Worm (Caenorhabditis elegans): ENCODE measurements around the gene sre-32.
"Not testable (repeated sequence)": the region's sequence is repeated elsewhere in the genome, so short reads cannot be mapped to it uniquely, and the experiment has no call there.

sre-32 gene

DNA sequence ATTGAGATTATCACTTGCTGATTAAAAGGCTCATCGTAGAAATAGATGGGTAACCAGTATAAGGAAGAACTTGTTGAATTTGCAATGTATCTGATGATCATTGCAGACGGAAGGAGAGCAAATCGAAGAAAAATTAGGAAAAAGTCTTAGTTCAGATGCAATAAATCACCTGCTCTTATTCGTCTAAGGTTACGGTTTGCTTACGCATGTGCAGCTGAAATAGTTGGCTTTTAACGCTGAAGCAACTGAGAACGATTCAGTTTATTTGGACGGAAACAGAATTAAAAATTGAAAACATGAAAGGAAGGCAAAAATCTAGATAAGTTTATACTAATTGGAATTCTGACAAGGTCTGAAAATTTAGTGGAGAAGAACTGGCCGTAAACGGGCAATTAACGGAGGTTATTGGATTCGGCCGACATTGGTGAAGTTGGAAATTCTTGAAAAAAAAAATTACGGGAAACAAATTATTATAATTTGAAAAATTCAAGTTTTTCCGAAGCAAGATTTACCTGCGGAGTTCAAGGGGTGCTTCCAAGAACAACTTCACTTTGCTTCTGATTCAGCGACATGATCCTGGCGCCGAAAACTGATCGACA, 3.7 kb downstream of the sre-32 start, which contains the start of the genes sre-35 and sre-33:
Gene sre-35, minus strand, starts transcription at position 101 of the 599 bp plus-strand sequence.
Gene sre-33, plus strand, starts transcription at position 549 of the 599 bp plus-strand sequence.
- no peak for TF ChIP-seq lin-13 (GFP tag; optimal IDR thresholded peaks at IDR 0.05)
- no peak for TF ChIP-seq nhr-85 (tag)
- no peak for TF ChIP-seq irx-1 (tag; optimal IDR thresholded peaks at IDR 0.05)
- TF ChIP-seq ces-1 (GFP tag; optimal IDR thresholded peaks at IDR 0.05) = no peak

DNA sequence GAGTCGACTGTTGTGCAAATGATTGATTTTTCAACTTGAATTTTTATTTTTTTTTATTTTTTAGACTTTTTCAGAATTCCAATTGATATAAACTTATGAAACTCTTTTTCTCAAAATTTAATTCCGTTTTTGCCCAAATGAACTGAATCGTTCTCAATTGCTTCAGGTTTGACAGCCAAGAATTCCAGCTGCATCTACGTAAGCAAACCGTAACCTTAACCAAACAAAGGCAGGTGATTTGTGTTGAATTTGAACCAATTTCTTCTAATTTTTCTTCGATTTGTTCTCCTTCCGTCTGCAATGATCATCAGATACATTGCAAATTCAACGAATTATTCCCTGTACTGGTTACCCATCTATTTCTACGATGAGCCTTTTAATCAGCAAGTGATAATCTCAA, 6.7 kb downstream of the sre-32 start, which contains the start of gene sre-34:
Gene sre-34, plus strand, starts transcription at position 301 of the 400 bp plus-strand sequence.
- TF ChIP-seq aly-2 (tag; optimal IDR thresholded peaks at IDR 0.05) (no peak), swsn-7 (tag; optimal IDR thresholded peaks at IDR 0.05) (no peak), nhr-77 (tag; optimal IDR thresholded peaks at IDR 0.05) (no peak), ceh-82 (tag; optimal IDR thresholded peaks at IDR 0.05) (no peak), nhr-71 (tag; optimal IDR thresholded peaks at IDR 0.05) (no peak), zag-1 (tag; optimal IDR thresholded peaks at IDR 0.05) (no peak), grh-1 (GFP tag; IDR thresholded peaks at IDR 0.05) (no peak), pag-3 (tag; optimal IDR thresholded peaks at IDR 0.05; ENCODE audit: borderline replicate concordance, insufficient read depth) (no peak), ceh-88 (GFP tag; IDR thresholded peaks at IDR 0.05) (no peak), rnt-1 (tag; optimal IDR thresholded peaks at IDR 0.05) (no peak), elt-3 (tag; optimal IDR thresholded peaks at IDR 0.05) (no peak)

DNA sequence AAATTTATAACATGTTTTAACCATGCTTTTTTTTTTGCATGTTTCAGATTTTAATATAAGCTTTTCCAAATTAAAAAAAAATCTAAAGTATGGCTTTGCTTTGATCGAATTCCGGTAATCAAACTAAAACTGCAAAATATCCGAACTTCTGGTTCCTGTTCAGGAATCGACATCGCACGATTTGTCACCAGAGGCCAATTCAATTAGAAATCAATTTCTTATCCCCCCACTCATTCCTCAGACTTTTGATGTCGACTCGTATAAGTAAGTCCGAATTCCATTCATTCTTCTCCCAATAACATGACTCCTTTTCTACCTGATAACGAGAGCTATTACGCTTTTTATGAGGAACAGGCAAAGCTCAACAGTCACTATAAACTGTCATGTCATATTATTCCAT, 8.3 kb downstream of the sre-32 start, which contains the start of gene srh-27:
Gene srh-27, plus strand, starts transcription at position 301 of the 400 bp plus-strand sequence.
- no peak for TF ChIP-seq ets-5 (GFP tag; IDR thresholded peaks at IDR 0.05)
- no peak for TF ChIP-seq nhr-85 (tag)
- no peak for TF ChIP-seq hpl-2 (GFP tag; optimal IDR thresholded peaks at IDR 0.05)
- TF ChIP-seq xbp-1 (tag; optimal IDR thresholded peaks at IDR 0.05) = no peak
- TF ChIP-seq lin-35 (GFP tag; optimal IDR thresholded peaks at IDR 0.05) = no peak

- TF ChIP-seq nhr-20 (tag; optimal IDR thresholded peaks at IDR 0.05) (no peak), nhr-71 (tag; optimal IDR thresholded peaks at IDR 0.05) (no peak), nhr-47 (tag; optimal IDR thresholded peaks at IDR 0.05) (no peak), mdl-1 (tag; optimal IDR thresholded peaks at IDR 0.05) (no peak), swsn-7 (tag; optimal IDR thresholded peaks at IDR 0.05) (no peak), ztf-4 (tag; optimal IDR thresholded peaks at IDR 0.05) (no peak), dpl-1 (GFP tag; optimal IDR thresholded peaks at IDR 0.05) (no peak), tlp-1 (tag; optimal IDR thresholded peaks at IDR 0.05) (no peak), dsc-1 (tag; optimal IDR thresholded peaks at IDR 0.05) (no peak), blmp-1 (tag; optimal IDR thresholded peaks at IDR 0.05) (no peak), snpc-4 (tag; optimal IDR thresholded peaks at IDR 0.05) (no peak), lsy-2 (tag; optimal IDR thresholded peaks at IDR 0.05) (no peak), elt-2 (tag; optimal IDR thresholded peaks at IDR 0.05) (no peak)
Measured at ce11 chrII:12444679-12445376, 11.7 kb downstream of the sre-32 start, which contains the start of the genes W05H5.1 and pitr-6. W05H5.1 (minus strand) TSS chrII:12444779. pitr-6 (plus strand) TSS chrII:12445326.

ce11 chrII:12441164-12441563, 15.4 kb downstream of the sre-32 start, which contains the start of gene Y57A10C.10:
Y57A10C.10 (minus strand) TSS chrII:12441264.
- TF ChIP-seq nhr-85 (tag); blmp-1 (tag; optimal IDR thresholded peaks at IDR 0.05); efl-1 (optimal IDR thresholded peaks at IDR 0.05); efl-1 (GFP tag; optimal IDR thresholded peaks at IDR 0.05 in 1 of 2): not testable (repeated sequence)
